Worm (Caenorhabditis elegans) whole organism, L2 larva: ENCODE results near the gene str-25.

Source experiments
- ZK546.5 ChIP-seq: sonication (generic microtip); optimal IDR thresholded peaks from 2 replicates; lab custom pipeline; 2017; ENCODE audit warnings: missing biosample characterization, missing genetic modification characterization
- ama-1 ChIP-seq: fragments of 150-350 bp; optimal IDR thresholded peaks from 2 replicates; lab custom pipeline; 2018; ENCODE audit warnings: inconsistent platforms
- egl-27 ChIP-seq: sonication (generic microtip); optimal IDR thresholded peaks from 3 replicates; lab custom pipeline; 2017; ENCODE audit warnings: missing biosample characterization, missing genetic modification reagents, missing genetic modification characterization
- nhr-10 ChIP-seq: sonication (generic microtip); optimal IDR thresholded peaks from 2 replicates; lab custom pipeline; 2017; ENCODE audit warnings: missing biosample characterization, missing genetic modification characterization
- nhr-12 ChIP-seq: fragments of 150-350 bp; optimal IDR thresholded peaks from 2 replicates; lab custom pipeline; 2014; ENCODE audit warnings: missing biosample characterization, missing genetic modification characterization
- nhr-21 ChIP-seq: fragments of 150-350 bp; optimal IDR thresholded peaks from 2 replicates; lab custom pipeline; 2014; ENCODE audit warnings: missing biosample characterization, missing genetic modification characterization

DNA sequence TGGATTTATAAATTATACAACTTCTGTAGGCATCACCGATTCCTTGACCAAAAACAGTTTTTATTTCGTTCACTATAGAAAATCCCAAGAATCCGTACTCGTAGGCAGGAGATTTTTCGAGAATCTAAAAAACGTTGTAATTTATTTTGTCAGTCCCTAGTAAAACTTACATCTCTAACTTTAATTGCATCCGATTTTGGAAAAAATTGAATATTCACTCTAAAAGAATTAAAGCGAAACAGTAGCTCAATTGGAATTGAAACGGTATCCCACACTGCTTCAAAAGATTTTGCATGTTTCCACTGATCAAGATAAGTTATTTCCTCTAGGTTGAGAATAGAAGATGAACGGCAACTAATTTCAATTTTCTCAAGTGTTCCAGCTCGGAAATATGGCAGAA, 15.8 kb downstream of the str-25 start, which contains the start of gene fbxa-142:
- no peak for TF ChIP-seq egl-27 (tag; lab: Kevin White, UChicago)
- no peak for TF ChIP-seq ama-1 (lab: Kevin White, UChicago)
- TF ChIP-seq ZK546.5 (tag; lab: Kevin White, UChicago): no peak
- no peak for TF ChIP-seq nhr-21 (tag; lab: Kevin White, UChicago)
- no peak for TF ChIP-seq nhr-10 (tag; lab: Kevin White, UChicago)
- TF ChIP-seq nhr-12 (tag; lab: Kevin White, UChicago): no peak
